Worm (Caenorhabditis elegans) whole organism, L1 larva: ENCODE data around the gene F18E9.1.
"Not testable (repeated sequence)": the region's sequence is repeated elsewhere in the genome, so short reads cannot be mapped to it uniquely, and the experiment has no call there.

ENCODE experiments used
- C04F5.9 ChIP-seq: sonication (generic microtip); optimal IDR thresholded peaks from 2 replicates; lab custom pipeline; 2016; ENCODE audit warnings: missing genetic modification characterization, missing compliant biosample characterization
- C16A3.4 ChIP-seq: fragments of 150-350 bp; optimal IDR thresholded peaks from 2 replicates; lab custom pipeline; 2014; ENCODE audit warnings: missing biosample characterization, missing genetic modification characterization
- C34B4.2 ChIP-seq: sonication (generic microtip); optimal IDR thresholded peaks from 2 replicates; lab custom pipeline; 2017; ENCODE audit warnings: mild to moderate bottlenecking, missing genetic modification characterization, missing compliant biosample characterization
- aha-1 ChIP-seq: fragments of 150-350 bp; optimal IDR thresholded peaks from 2 replicates; lab custom pipeline; 2014; ENCODE audit warnings: missing biosample characterization, missing genetic modification characterization
- alr-1 ChIP-seq: fragments of 200-800 bp; sonication (Bioruptor generic); optimal IDR thresholded peaks from 2 replicates; lab custom pipeline; 2018; ENCODE audit warnings: borderline replicate concordance, mild to moderate bottlenecking, missing genetic modification characterization, missing compliant biosample characterization
- aly-2 ChIP-seq: fragments of 150-350 bp; optimal IDR thresholded peaks from 2 replicates; lab custom pipeline; 2014; ENCODE audit warnings: missing biosample characterization, missing genetic modification characterization
- ama-1 ChIP-seq: fragments of 150-350 bp; optimal IDR thresholded peaks from 2 replicates; lab custom pipeline; 2014
- blmp-1 ChIP-seq: fragments of 150-350 bp; optimal IDR thresholded peaks from 2 replicates; lab custom pipeline; 2014; ENCODE audit warnings: missing biosample characterization, missing genetic modification characterization
- ceh-88 ChIP-seq: fragments of 200-800 bp; sonication (Bioruptor generic); IDR thresholded peaks from 2 replicates; pipeline ENCODE4 v1.3.6; 2022; ENCODE audit warnings: missing genetic modification characterization, missing compliant biosample characterization
- ceh-90 ChIP-seq: sonication (generic microtip); optimal IDR thresholded peaks from 2 replicates; lab custom pipeline; 2016; ENCODE audit warnings: missing genetic modification characterization, missing compliant biosample characterization
- dpl-1 ChIP-seq, 3 experiments: fragments of 150-350 bp in 2 of 3; sonication (generic microtip) in 1 of 3; optimal IDR thresholded peaks; 2 replicates each; lab custom pipeline; 2014 to 2017; ENCODE audit warnings: missing biosample characterization in 3 of 3, missing genetic modification characterization in 3 of 3, missing genetic modification reagents in 3 of 3
- dsc-1 ChIP-seq: sonication (generic microtip); optimal IDR thresholded peaks from 2 replicates; lab custom pipeline; 2016; ENCODE audit warnings: mild to moderate bottlenecking, missing genetic modification characterization, missing compliant biosample characterization
- efl-3 ChIP-seq: fragments of 200-800 bp; sonication (Bioruptor generic); optimal IDR thresholded peaks from 2 replicates; lab custom pipeline; 2018; ENCODE audit warnings: mild to moderate bottlenecking, missing genetic modification characterization, missing compliant biosample characterization
- elt-2 ChIP-seq: sonication (generic microtip); optimal IDR thresholded peaks from 2 replicates; lab custom pipeline; 2016; ENCODE audit warnings: missing genetic modification characterization, mild to moderate bottlenecking, inconsistent platforms, missing compliant biosample characterization, missing genetic modification reagents
- elt-3 ChIP-seq, 6 experiments: fragments of 150-350 bp in 1 of 6; sonication (generic microtip); optimal IDR thresholded peaks; 2 replicates each; lab custom pipeline; 2017 to 2018; ENCODE audit warnings: missing biosample characterization in 6 of 6, missing genetic modification characterization in 6 of 6, inconsistent platforms in 1 of 6
- fkh-10 ChIP-seq: sonication (generic microtip); optimal IDR thresholded peaks from 2 replicates; lab custom pipeline; 2017; ENCODE audit warnings: missing biosample characterization, missing genetic modification reagents, missing genetic modification characterization
- fkh-4 ChIP-seq: sonication (generic microtip); optimal IDR thresholded peaks from 2 replicates; lab custom pipeline; 2016; ENCODE audit warnings: missing compliant biosample characterization, missing genetic modification characterization, borderline replicate concordance
- fkh-8 ChIP-seq: sonication (generic microtip); optimal IDR thresholded peaks from 2 replicates; lab custom pipeline; 2016; ENCODE audit warnings: mild to moderate bottlenecking, missing genetic modification characterization, missing compliant biosample characterization
- fos-1 ChIP-seq: fragments of 150-350 bp; optimal IDR thresholded peaks from 2 replicates; lab custom pipeline; 2014; ENCODE audit warnings: missing biosample characterization, missing genetic modification characterization
- hlh-17 ChIP-seq: fragments of 200-800 bp; sonication (Bioruptor generic); optimal IDR thresholded peaks from 2 replicates; lab custom pipeline; 2018; ENCODE audit warnings: missing genetic modification characterization, mild to moderate bottlenecking, missing compliant biosample characterization, moderate library complexity, borderline replicate concordance
- hlh-4 ChIP-seq: sonication (generic microtip); optimal IDR thresholded peaks from 2 replicates; lab custom pipeline; 2016; ENCODE audit warnings: mild to moderate bottlenecking, missing genetic modification characterization, missing compliant biosample characterization
- hpl-2 ChIP-seq: fragments of 150-350 bp; optimal IDR thresholded peaks from 2 replicates; lab custom pipeline; 2014; ENCODE audit warnings: missing biosample characterization, missing genetic modification reagents, missing genetic modification characterization
- lin-15B ChIP-seq: fragments of 150-350 bp; sonication (generic microtip); optimal IDR thresholded peaks from 3 replicates; lab custom pipeline; 2014; ENCODE audit warnings: missing biosample characterization, missing genetic modification characterization
- lin-39 ChIP-seq: fragments of 150-350 bp; optimal IDR thresholded peaks from 2 replicates; lab custom pipeline; 2014; ENCODE audit warnings: missing biosample characterization, missing genetic modification reagents, missing genetic modification characterization
- mab-9 ChIP-seq: fragments of 200-800 bp; sonication (Bioruptor generic); IDR thresholded peaks from 2 replicates; pipeline ENCODE4 v1.3.6; 2022; ENCODE audit warnings: missing genetic modification reagents, missing genetic modification characterization, missing compliant biosample characterization
- mdl-1 ChIP-seq, 2 experiments: fragments of 150-350 bp; optimal IDR thresholded peaks; 2 replicates each; lab custom pipeline; 2014 to 2017; ENCODE audit warnings: missing biosample characterization in 2 of 2, missing genetic modification characterization in 2 of 2, inconsistent platforms in 1 of 2
- nhr-12 ChIP-seq: sonication (generic microtip); optimal IDR thresholded peaks from 2 replicates; lab custom pipeline; 2017; ENCODE audit warnings: missing biosample characterization, missing genetic modification characterization
- nhr-19 ChIP-seq: fragments of 200-800 bp; sonication (Bioruptor generic); conservative IDR thresholded peaks from 2 replicates; pipeline ENCODE4 v1.3.6; 2022; ENCODE audit warnings: missing genetic modification characterization, missing compliant biosample characterization
- nhr-47 ChIP-seq: sonication (generic microtip); optimal IDR thresholded peaks from 2 replicates; lab custom pipeline; 2016; ENCODE audit warnings: mild to moderate bottlenecking, missing genetic modification characterization, moderate library complexity, missing compliant biosample characterization
- nhr-76 ChIP-seq: sonication (generic microtip); optimal IDR thresholded peaks from 2 replicates; lab custom pipeline; 2017; ENCODE audit warnings: missing biosample characterization, missing genetic modification characterization
- nhr-84 ChIP-seq: sonication (generic microtip); optimal IDR thresholded peaks from 2 replicates; lab custom pipeline; 2017; ENCODE audit warnings: missing biosample characterization, missing genetic modification characterization
- pag-3 ChIP-seq: sonication (generic microtip); optimal IDR thresholded peaks from 2 replicates; lab custom pipeline; 2017; ENCODE audit warnings: missing genetic modification characterization, mild to moderate bottlenecking, missing compliant biosample characterization, antibody characterized with exemption, borderline replicate concordance; ENCODE audit not compliant: insufficient read depth
- pqm-1 ChIP-seq: sonication (generic microtip); optimal IDR thresholded peaks from 3 replicates; lab custom pipeline; 2017; ENCODE audit warnings: missing biosample characterization, missing genetic modification characterization
- sox-4 ChIP-seq: sonication (generic microtip); optimal IDR thresholded peaks from 2 replicates; lab custom pipeline; 2016; ENCODE audit warnings: missing genetic modification characterization, missing compliant biosample characterization
- sup-37 ChIP-seq: fragments of 200-800 bp; sonication (Bioruptor generic); optimal IDR thresholded peaks from 2 replicates; lab custom pipeline; 2018; ENCODE audit warnings: mild to moderate bottlenecking, missing genetic modification characterization, missing compliant biosample characterization
- tlp-1 ChIP-seq: fragments of 150-350 bp; optimal IDR thresholded peaks from 2 replicates; lab custom pipeline; 2014; ENCODE audit warnings: missing biosample characterization, missing genetic modification characterization
- unc-30 ChIP-seq: sonication (generic microtip); optimal IDR thresholded peaks from 2 replicates; lab custom pipeline; 2017; ENCODE audit warnings: missing biosample characterization, missing genetic modification characterization
- unc-86 ChIP-seq: sonication (generic microtip); optimal IDR thresholded peaks from 2 replicates; lab custom pipeline; 2016; ENCODE audit warnings: missing genetic modification characterization, missing compliant biosample characterization
- unc-98 ChIP-seq: fragments of 200-800 bp; sonication (Bioruptor generic); IDR thresholded peaks from 2 replicates; pipeline ENCODE4 v1.3.6; 2022; ENCODE audit warnings: missing genetic modification characterization, missing compliant biosample characterization
- vab-15 ChIP-seq: sonication (generic microtip); optimal IDR thresholded peaks from 2 replicates; lab custom pipeline; 2017; ENCODE audit warnings: missing genotype, mild to moderate bottlenecking, missing genetic modification characterization, missing compliant biosample characterization

The F18E9.1 gene

DNA sequence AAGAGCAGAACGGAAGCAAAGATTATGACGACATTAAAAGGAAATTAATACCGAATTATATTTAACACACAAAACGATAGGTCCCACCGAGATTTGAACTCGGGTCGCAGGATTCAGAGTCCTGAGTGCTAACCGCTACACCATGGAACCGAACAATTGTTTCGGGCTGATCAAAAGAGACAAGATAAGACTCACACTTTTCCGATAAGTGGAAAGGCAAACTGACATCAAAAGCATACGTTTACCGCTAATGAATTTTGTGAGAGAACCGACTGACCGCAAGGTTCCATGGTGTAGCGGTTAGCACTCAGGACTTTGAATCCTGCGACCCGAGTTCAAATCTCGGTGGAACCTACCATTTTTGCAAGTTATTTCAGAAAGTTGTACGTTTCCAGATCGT, 7.4 kb downstream of the F18E9.1 start (continued):
- TF ChIP-seq lin-15B (tag; lab: Kevin White, UChicago) (no peak), unc-30 (no peak), sox-4 (no peak), unc-86 (tag; lab: Kevin White, UChicago) (no peak), unc-98 (GFP tag; lab: Robert Waterston, UW) (no peak), hlh-17 (GFP tag; lab: Kevin White, UChicago) (no peak), nhr-47 (tag; lab: Kevin White, UChicago) (peak; percentile 54), tlp-1 (tag; lab: Kevin White, UChicago) (no peak), ceh-88 (no peak), nhr-84 (no peak), pag-3 (tag; lab: Kevin White, UChicago) (no peak), ama-1 (lab: Kevin White, UChicago) (no peak), aly-2 (no peak), aha-1 (tag; lab: Kevin White, UChicago) (no peak), dpl-1 (GFP tag; optimal IDR thresholded peaks at IDR 0.05; lab: Kevin White, UChicago) (no peak), pqm-1 (tag; lab: Kevin White, UChicago) (no peak), fkh-10 (GFP tag; lab: Kevin White, UChicago) (no peak), C16A3.4 (peak; percentile 9), alr-1 (no peak), sup-37 (GFP tag; lab: Kevin White, UChicago) (no peak), fkh-4 (tag; lab: Kevin White, UChicago) (no peak), fkh-8 (tag; lab: Kevin White, UChicago) (no peak), ceh-90 (tag; lab: Kevin White, UChicago) (no peak), hlh-4 (tag; lab: Kevin White, UChicago) (no peak), mab-9 (GFP tag; lab: Robert Waterston, UW) (no peak), lin-39 (tag; lab: Kevin White, UChicago) (no peak), vab-15 (tag; lab: Kevin White, UChicago) (no peak), efl-3 (GFP tag; lab: Kevin White, UChicago) (no peak), nhr-19 (GFP tag; lab: Robert Waterston, UW) (peak; percentile 62), nhr-76 (tag; lab: Kevin White, UChicago) (no peak), mdl-1 (tag; optimal IDR thresholded peaks at IDR 0.05; lab: Kevin White, UChicago) (no peak), C04F5.9 (no peak), C34B4.2 (tag; lab: Kevin White, UChicago) (no peak), fos-1 (tag; lab: Kevin White, UChicago) (no peak)

DNA sequence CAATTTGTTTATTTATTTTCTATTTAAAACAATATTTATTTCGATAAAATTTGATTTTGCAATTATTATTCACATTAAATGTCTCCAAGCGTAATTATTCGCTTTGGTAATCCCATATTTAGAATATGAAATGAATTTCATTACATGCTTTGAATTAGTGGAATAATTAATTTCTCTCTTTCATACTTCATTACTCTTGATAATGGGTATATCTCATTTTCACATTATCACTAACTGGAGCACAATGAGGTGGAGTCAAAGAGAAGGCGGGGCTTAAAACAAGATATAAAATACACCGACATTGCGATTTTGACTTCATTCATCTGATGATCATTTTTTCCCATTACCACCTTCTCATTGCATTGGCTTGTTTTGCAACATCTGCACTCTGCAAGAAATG, 9.3 kb downstream of the F18E9.1 start, which contains the start of gene K01A12.4:
Gene K01A12.4, plus strand, starts transcription at position 301 of the 400 bp plus-strand sequence.
- TF ChIP-seq blmp-1; nhr-12 (tag; lab: Kevin White, UChicago); hpl-2: not testable (repeated sequence)

DNA sequence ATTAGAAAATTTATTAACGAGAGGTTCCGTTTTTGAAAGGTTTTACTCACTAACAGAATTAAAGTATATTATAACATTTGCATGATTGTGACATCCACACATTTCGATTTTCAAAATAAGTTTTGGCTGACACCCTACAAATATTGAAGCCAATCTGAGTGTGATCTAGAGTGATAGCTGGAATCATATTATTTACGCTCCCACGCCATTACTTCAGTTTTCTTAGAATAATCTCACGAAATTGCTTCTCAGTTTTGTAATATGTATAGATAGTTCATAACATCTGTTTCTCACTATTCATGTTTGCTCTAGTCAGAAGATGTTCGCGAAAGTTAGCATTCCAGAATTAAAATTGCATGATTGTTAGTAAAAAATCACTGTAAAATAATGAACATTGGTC, 10.9 kb downstream of the F18E9.1 start:
- TF ChIP-seq fkh-8 (tag; lab: Kevin White, UChicago) = peak; percentile 55
- no peak for TF ChIP-seq ceh-88
- TF ChIP-seq elt-3 (tag; optimal IDR thresholded peaks at IDR 0.05; lab: Kevin White, UChicago) = no peak
- TF ChIP-seq dsc-1 (tag; lab: Kevin White, UChicago) = peak; percentile 30
- no peak for TF ChIP-seq mdl-1 (tag; optimal IDR thresholded peaks at IDR 0.05; lab: Kevin White, UChicago)
- TF ChIP-seq elt-2 (tag; lab: Kevin White, UChicago) = no peak
